Fruit fly (Drosophila melanogaster): ENCODE data around the gene CG14777.
A peak's percentile ranks its signal among the peaks of the same experiment; 100 is the strongest.

Gene CG14777

DNA sequence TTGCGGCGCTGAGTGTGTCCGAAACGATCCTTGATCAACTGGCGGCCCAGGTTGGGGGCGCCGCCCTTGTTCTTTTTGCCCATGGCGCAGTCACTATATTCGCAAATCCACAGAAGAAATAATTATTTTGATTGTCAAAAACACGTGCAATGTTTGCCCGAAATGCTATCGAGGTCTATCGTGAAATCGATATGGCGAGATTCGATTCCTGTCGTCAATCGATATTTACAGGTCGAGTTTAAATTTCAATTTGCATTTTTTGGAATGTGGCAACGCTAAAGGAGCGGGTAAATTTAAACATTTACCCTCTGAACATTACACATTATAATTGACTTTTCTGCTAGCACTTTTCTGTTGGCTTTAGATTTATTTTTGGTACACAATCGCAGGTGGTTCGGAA is 1.9 kb upstream of the CG14777 start, which contains the start of gene Ns3 (continued):
- TF ChIP-seq CG18599 (GFP tag; optimal IDR thresholded peaks at IDR 0.05): no peak
- TF ChIP-seq Bdp1 (GFP tag; optimal IDR thresholded peaks at IDR 0.05): no peak
- no peak for TF ChIP-seq CG10959 (GFP tag; IDR thresholded peaks at IDR 0.05)
- no peak for TF ChIP-seq CG5953 (GFP tag; IDR thresholded peaks at IDR 0.05)
- TF ChIP-seq CG31224 (GFP tag; IDR thresholded peaks at IDR 0.05): no peak
- no peak for TF ChIP-seq Oaz (GFP tag; IDR thresholded peaks at IDR 0.05)
- no peak for TF ChIP-seq CG12744 (GFP tag; optimal IDR thresholded peaks at IDR 0.05)
- TF ChIP-seq CG1024 (GFP tag; IDR thresholded peaks at IDR 0.05): no peak
- no peak for TF ChIP-seq CG17359 (tag; optimal IDR thresholded peaks at IDR 0.05)
- TF ChIP-seq Sry-δ (GFP tag; optimal IDR thresholded peaks at IDR 0.05): peak; percentile 78
- TF ChIP-seq CG12769 (tag; optimal IDR thresholded peaks at IDR 0.05): no peak
- no peak for TF ChIP-seq Adf1 (GFP tag; IDR thresholded peaks at IDR 0.05)
- TF ChIP-seq ara (GFP tag; IDR thresholded peaks at IDR 0.05): no peak
- no peak for TF ChIP-seq eyg (GFP tag; optimal IDR thresholded peaks at IDR 0.05)
- TF ChIP-seq CG6254 (GFP tag; optimal IDR thresholded peaks at IDR 0.05): no peak
- TF ChIP-seq D19A (tag; optimal IDR thresholded peaks at IDR 0.05): no peak
- TF ChIP-seq pfk (GFP tag; optimal IDR thresholded peaks at IDR 0.05): no peak
- TF ChIP-seq sens (GFP tag): peak; percentile 64
- no peak for TF ChIP-seq CTCF (GFP tag; optimal IDR thresholded peaks at IDR 0.05)
- no peak for TF ChIP-seq NfI (GFP tag; optimal IDR thresholded peaks at IDR 0.05)
- no peak for TF ChIP-seq ham (GFP tag; IDR thresholded peaks at IDR 0.05)
- TF ChIP-seq Dll (GFP tag; IDR thresholded peaks at IDR 0.05; ENCODE audit: partially characterized antibody): peak; percentile 85
- no peak for TF ChIP-seq trh (GFP tag; optimal IDR thresholded peaks at IDR 0.05)
- no peak for TF ChIP-seq C15 (GFP tag; IDR thresholded peaks at IDR 0.05)
- no peak for TF ChIP-seq CG2199 (GFP tag; IDR thresholded peaks at IDR 0.05)
- no peak for TF ChIP-seq dysf (GFP tag; IDR thresholded peaks at IDR 0.05)
- no peak for TF ChIP-seq exex (tag; optimal IDR thresholded peaks at IDR 0.05)
- no peak for TF ChIP-seq mam (GFP tag; optimal IDR thresholded peaks at IDR 0.05)
- TF ChIP-seq Gsc (GFP tag; IDR thresholded peaks at IDR 0.05): no peak
- no peak for TF ChIP-seq ci (GFP tag; IDR thresholded peaks at IDR 0.05)
- no peak for TF ChIP-seq CG3281 (GFP tag; optimal IDR thresholded peaks at IDR 0.05)
- no peak for TF ChIP-seq CG32767 (GFP tag; IDR thresholded peaks at IDR 0.05)
- TF ChIP-seq tup (GFP tag; optimal IDR thresholded peaks at IDR 0.05): no peak
- no peak for TF ChIP-seq ERR (GFP tag; optimal IDR thresholded peaks at IDR 0.05)
- no peak for TF ChIP-seq CG6175 (GFP tag; IDR thresholded peaks at IDR 0.05)
- no peak for TF ChIP-seq ab (GFP tag; optimal IDR thresholded peaks at IDR 0.05)
- TF ChIP-seq al (GFP tag; IDR thresholded peaks at IDR 0.05): no peak
- no peak for TF ChIP-seq Awh (GFP tag; IDR thresholded peaks at IDR 0.05)
- no peak for TF ChIP-seq Ssrp (tag; optimal IDR thresholded peaks at IDR 0.05)
- no peak for TF ChIP-seq dati (GFP tag; IDR thresholded peaks at IDR 0.05)
- no peak for TF ChIP-seq Rfx (GFP tag; IDR thresholded peaks at IDR 0.05)
- TF ChIP-seq Dp (GFP tag; optimal IDR thresholded peaks at IDR 0.05): peak; percentile 94
- no peak for TF ChIP-seq Lpt (GFP tag; optimal IDR thresholded peaks at IDR 0.05)
- no peak for TF ChIP-seq TFAM (GFP tag; optimal IDR thresholded peaks at IDR 0.05)
- peak; percentile 51 for TF ChIP-seq HmgZ (tag; optimal IDR thresholded peaks at IDR 0.05)
- TF ChIP-seq Scr (GFP tag; IDR thresholded peaks at IDR 0.05; ENCODE audit: partially characterized antibody): peak; percentile 75
- TF ChIP-seq CG15011 (GFP tag; optimal IDR thresholded peaks at IDR 0.05): no peak
- TF ChIP-seq cad (GFP tag; optimal IDR thresholded peaks at IDR 0.05): no peak
- no peak for TF ChIP-seq jigr1 (GFP tag; IDR thresholded peaks at IDR 0.05)
- no peak for TF ChIP-seq chm (GFP tag; IDR thresholded peaks at IDR 0.05)
- TF ChIP-seq hth (optimal IDR thresholded peaks at IDR 0.05): no peak
- no peak for TF ChIP-seq chif (GFP tag; optimal IDR thresholded peaks at IDR 0.05)
- TF ChIP-seq croc (GFP tag; conservative IDR thresholded peaks at IDR 0.05): no peak
- no peak for TF ChIP-seq Optix (GFP tag; IDR thresholded peaks at IDR 0.05)
- no peak for TF ChIP-seq tap (tag; optimal IDR thresholded peaks at IDR 0.05)

Measured in whole organism, embryonic.